Fruit fly (Drosophila melanogaster): Measurements from ENCODE around the gene PTPMT1.

The PTPMT1 gene

dm6 chr3R:23772808-23773207, 14.7 kb downstream of the PTPMT1 start, which contains the start of gene tst:
Gene tst, minus strand, starts transcription at chr3R:23772859.
- no peak for TF ChIP-seq pan (optimal IDR thresholded peaks at IDR 0.05)
- TF ChIP-seq psq (optimal IDR thresholded peaks at IDR 0.05): no peak
- no peak for TF ChIP-seq CG8478 (optimal IDR thresholded peaks at IDR 0.05)
- TF ChIP-seq EcR (GFP tag; optimal IDR thresholded peaks at IDR 0.05): no peak
- TF ChIP-seq usp (GFP tag; optimal IDR thresholded peaks at IDR 0.05): no peak
- TF ChIP-seq Dll (optimal IDR thresholded peaks at IDR 0.05): no peak

- no peak for TF ChIP-seq CG8478 (optimal IDR thresholded peaks at IDR 0.05)
- no peak for TF ChIP-seq psq (optimal IDR thresholded peaks at IDR 0.05)
- TF ChIP-seq usp (GFP tag; optimal IDR thresholded peaks at IDR 0.05): no peak
- no peak for TF ChIP-seq EcR (GFP tag; optimal IDR thresholded peaks at IDR 0.05)
- TF ChIP-seq Dll (optimal IDR thresholded peaks at IDR 0.05): no peak
- no peak for TF ChIP-seq pan (optimal IDR thresholded peaks at IDR 0.05)
Measured at dm6 chr3R:23773610-23774364, 15.6 kb downstream of the PTPMT1 start, which contains the start of gene CG10208. Gene CG10208, minus strand, starts transcription at chr3R:23774127.

- no peak for TF ChIP-seq pan (optimal IDR thresholded peaks at IDR 0.05)
- TF ChIP-seq usp (GFP tag; optimal IDR thresholded peaks at IDR 0.05): no peak
- no peak for TF ChIP-seq EcR (GFP tag; optimal IDR thresholded peaks at IDR 0.05)
- TF ChIP-seq CG8478 (optimal IDR thresholded peaks at IDR 0.05): no peak
Measured at dm6 chr3R:23780757-23781156, 22.6 kb downstream of the PTPMT1 start.

dm6 chr3R:23781466-23781935, 23.4 kb downstream of the PTPMT1 start, which contains the start of the genes Nup98-96 and mbc:
Gene Nup98-96, minus strand, starts transcription at chr3R:23781621.
Gene mbc, plus strand, starts transcription at chr3R:23781765.
- TF ChIP-seq usp (GFP tag; optimal IDR thresholded peaks at IDR 0.05): no peak
- no peak for TF ChIP-seq CG8478 (optimal IDR thresholded peaks at IDR 0.05)
- no peak for TF ChIP-seq psq (optimal IDR thresholded peaks at IDR 0.05)
- no peak for TF ChIP-seq Dll (optimal IDR thresholded peaks at IDR 0.05)
- TF ChIP-seq EcR (GFP tag; optimal IDR thresholded peaks at IDR 0.05): no peak

- no peak for TF ChIP-seq pan (optimal IDR thresholded peaks at IDR 0.05)
- no peak for TF ChIP-seq CG8478 (optimal IDR thresholded peaks at IDR 0.05)
- no peak for TF ChIP-seq usp (GFP tag; optimal IDR thresholded peaks at IDR 0.05)
- no peak for TF ChIP-seq Dll (optimal IDR thresholded peaks at IDR 0.05)
- TF ChIP-seq EcR (GFP tag; optimal IDR thresholded peaks at IDR 0.05): no peak
- no peak for TF ChIP-seq psq (optimal IDR thresholded peaks at IDR 0.05)
Measured at dm6 chr3R:23782456-23783402, 24.6 kb downstream of the PTPMT1 start.

dm6 chr3R:23783403-23783757, 25.2 kb downstream of the PTPMT1 start:
- no peak for TF ChIP-seq usp (GFP tag; optimal IDR thresholded peaks at IDR 0.05)
- TF ChIP-seq psq (optimal IDR thresholded peaks at IDR 0.05): no peak
- no peak for TF ChIP-seq Dll (optimal IDR thresholded peaks at IDR 0.05)
- TF ChIP-seq pan (optimal IDR thresholded peaks at IDR 0.05): no peak
- no peak for TF ChIP-seq CG8478 (optimal IDR thresholded peaks at IDR 0.05)
- no peak for TF ChIP-seq EcR (GFP tag; optimal IDR thresholded peaks at IDR 0.05)

dm6 chr3R:23783961-23784360, 25.8 kb downstream of the PTPMT1 start:
- TF ChIP-seq usp (GFP tag; optimal IDR thresholded peaks at IDR 0.05) (no peak), EcR (GFP tag; optimal IDR thresholded peaks at IDR 0.05) (no peak), psq (optimal IDR thresholded peaks at IDR 0.05) (no peak), CG8478 (optimal IDR thresholded peaks at IDR 0.05) (no peak), Dll (optimal IDR thresholded peaks at IDR 0.05) (no peak), pan (optimal IDR thresholded peaks at IDR 0.05) (no peak)

- TF ChIP-seq Dll (optimal IDR thresholded peaks at IDR 0.05): no peak
- TF ChIP-seq CG8478 (optimal IDR thresholded peaks at IDR 0.05): no peak
- no peak for TF ChIP-seq psq (optimal IDR thresholded peaks at IDR 0.05)
- TF ChIP-seq usp (GFP tag; optimal IDR thresholded peaks at IDR 0.05): no peak
- TF ChIP-seq pan (optimal IDR thresholded peaks at IDR 0.05): no peak
- no peak for TF ChIP-seq EcR (GFP tag; optimal IDR thresholded peaks at IDR 0.05)
Measured at dm6 chr3R:23784925-23785680, 27.0 kb downstream of the PTPMT1 start.

dm6 chr3R:23786768-23787631, 28.9 kb downstream of the PTPMT1 start:
- TF ChIP-seq CG8478 (optimal IDR thresholded peaks at IDR 0.05) (no peak), psq (optimal IDR thresholded peaks at IDR 0.05) (no peak), EcR (GFP tag; optimal IDR thresholded peaks at IDR 0.05) (no peak), Dll (optimal IDR thresholded peaks at IDR 0.05) (no peak), pan (optimal IDR thresholded peaks at IDR 0.05) (no peak), usp (GFP tag; optimal IDR thresholded peaks at IDR 0.05) (no peak)

- TF ChIP-seq CG8478 (optimal IDR thresholded peaks at IDR 0.05) (no peak), psq (optimal IDR thresholded peaks at IDR 0.05) (no peak), EcR (GFP tag; optimal IDR thresholded peaks at IDR 0.05) (no peak), Dll (optimal IDR thresholded peaks at IDR 0.05) (no peak)
Measured at dm6 chr3R:23787632-23787960, 29.5 kb downstream of the PTPMT1 start.

Data from whole organism.